Worm (Caenorhabditis elegans): ENCODE measurements around the gene maph-1.3.
"Not testable (repeated sequence)": the region's sequence is repeated elsewhere in the genome, so short reads cannot be mapped to it uniquely, and the experiment has no call there.

DNA sequence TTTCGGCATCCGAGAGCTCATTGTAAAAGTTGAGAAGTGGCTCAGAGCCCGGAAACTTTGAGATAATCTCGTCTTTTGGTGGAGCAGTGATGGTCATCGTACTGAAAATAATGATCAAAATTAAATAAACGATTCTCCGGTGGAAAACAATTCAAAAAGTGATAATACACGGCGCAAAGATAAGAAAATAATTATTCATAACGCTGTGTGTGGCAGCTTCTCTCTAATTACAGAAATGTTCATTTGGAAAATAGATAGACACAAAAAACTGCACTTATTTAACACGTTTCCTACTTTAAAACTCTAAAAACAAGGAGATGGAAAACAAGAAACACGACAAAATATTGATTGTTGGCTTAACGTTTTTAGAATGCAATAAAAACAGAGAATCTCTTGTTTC is 1.2 kb upstream of the maph-1.3 start, which contains the start of gene C36A4.4:
- not testable (repeated sequence) for TF ChIP-seq flt-1 (GFP tag; IDR thresholded peaks at IDR 0.05); aly-1 (tag; optimal IDR thresholded peaks at IDR 0.05); B0310.2 (tag; optimal IDR thresholded peaks at IDR 0.05); ama-1 (optimal IDR thresholded peaks at IDR 0.05); sea-1 (GFP tag; conservative IDR thresholded peaks at IDR 0.05); tra-4 (tag; optimal IDR thresholded peaks at IDR 0.05); tbx-11 (GFP tag; IDR thresholded peaks at IDR 0.05); pes-1 (GFP tag; IDR thresholded peaks at IDR 0.05); tbx-37 (GFP tag; conservative IDR thresholded peaks at IDR 0.05)
